Worm (Caenorhabditis elegans): ENCODE data around the gene ckb-4.

Gene ckb-4

DNA sequence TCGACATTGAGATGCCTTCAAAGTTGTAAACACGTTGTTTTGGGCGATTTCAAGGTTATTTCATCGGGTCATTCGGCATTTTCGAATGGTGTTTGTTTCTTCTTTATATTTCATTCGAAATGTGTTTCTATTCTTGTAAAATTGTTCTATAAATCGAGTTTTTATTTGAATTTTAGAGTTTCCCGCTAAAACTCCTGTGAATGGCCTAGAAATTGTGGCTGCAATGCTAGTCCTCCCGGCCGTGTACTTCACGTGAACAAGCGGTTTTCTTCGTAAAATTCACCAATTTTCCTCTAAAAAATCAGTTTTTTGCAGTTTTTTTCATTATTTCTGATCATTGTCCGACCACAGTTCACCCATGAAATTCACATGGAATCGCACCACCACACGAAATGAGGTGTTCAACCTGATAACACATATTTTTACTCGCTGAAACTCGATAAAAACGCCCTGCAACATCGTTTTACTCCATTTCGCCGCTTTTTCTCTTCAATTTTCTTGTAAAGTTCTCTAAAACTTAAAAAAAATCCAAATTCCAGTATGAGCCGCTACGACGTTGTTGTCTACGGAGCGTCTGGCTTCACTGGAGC lies 17.9 kb upstream of the ckb-4 start, which contains the start of gene ldp-1 (continued):
- TF ChIP-seq ceh-90 (tag; optimal IDR thresholded peaks at IDR 0.05) (peak; percentile 96), sup-37 (GFP tag; optimal IDR thresholded peaks at IDR 0.05) (peak; percentile 55), isw-1 (GFP tag; IDR thresholded peaks at IDR 0.05) (peak; percentile 78), lin-39 (tag; optimal IDR thresholded peaks at IDR 0.05) (peak; percentile 20), grh-1 (GFP tag; IDR thresholded peaks at IDR 0.05) (peak; percentile 75), C04F5.9 (tag; optimal IDR thresholded peaks at IDR 0.05) (peak; percentile 81), nhr-19 (GFP tag; conservative IDR thresholded peaks at IDR 0.05) (peak; percentile 88), zip-4 (GFP tag; optimal IDR thresholded peaks at IDR 0.05) (peak; percentile 36), C16A3.4 (tag; optimal IDR thresholded peaks at IDR 0.05) (peak; percentile 14), tbx-2 (tag; optimal IDR thresholded peaks at IDR 0.05) (peak; percentile 90), egl-13 (tag; optimal IDR thresholded peaks at IDR 0.05) (peak; percentile 85), nhr-77 (tag; optimal IDR thresholded peaks at IDR 0.05) (no peak), ceh-88 (GFP tag; IDR thresholded peaks at IDR 0.05) (peak; percentile 46), dsc-1 (tag; optimal IDR thresholded peaks at IDR 0.05) (peak; percentile 92), ces-1 (GFP tag; optimal IDR thresholded peaks at IDR 0.05) (no peak), fkh-10 (GFP tag; optimal IDR thresholded peaks at IDR 0.05) (peak; percentile 2), nhr-237 (tag; optimal IDR thresholded peaks at IDR 0.05) (peak; percentile 13), nhr-71 (tag; optimal IDR thresholded peaks at IDR 0.05) (peak; percentile 89), lin-13 (GFP tag; optimal IDR thresholded peaks at IDR 0.05) (peak; percentile 67), elt-2 (tag; optimal IDR thresholded peaks at IDR 0.05) (peak; percentile 67), vab-15 (tag; optimal IDR thresholded peaks at IDR 0.05) (no peak), fkh-4 (tag; optimal IDR thresholded peaks at IDR 0.05; ENCODE audit: borderline replicate concordance) (peak; percentile 94), jun-1 (tag; optimal IDR thresholded peaks at IDR 0.05) (no peak), elt-3 (tag; optimal IDR thresholded peaks at IDR 0.05) (peak in 1 of 6 experiments; percentile 51), unc-86 (tag; optimal IDR thresholded peaks at IDR 0.05) (peak; percentile 69), unc-98 (GFP tag; IDR thresholded peaks at IDR 0.05) (peak; percentile 82), pag-3 (tag; optimal IDR thresholded peaks at IDR 0.05; ENCODE audit: borderline replicate concordance, insufficient read depth) (no peak), lir-3 (tag; optimal IDR thresholded peaks at IDR 0.05; ENCODE audit: poor library complexity) (peak; percentile 95), ets-5 (GFP tag; IDR thresholded peaks at IDR 0.05) (no peak), mab-9 (GFP tag; IDR thresholded peaks at IDR 0.05) (peak; percentile 80), blmp-1 (tag; optimal IDR thresholded peaks at IDR 0.05) (peak; percentile 34), hlh-4 (tag; optimal IDR thresholded peaks at IDR 0.05) (peak; percentile 59), lin-15B (tag; optimal IDR thresholded peaks at IDR 0.05) (peak; percentile 62), fkh-8 (tag; optimal IDR thresholded peaks at IDR 0.05) (peak; percentile 76), nhr-84 (tag; optimal IDR thresholded peaks at IDR 0.05) (no peak), mep-1 (tag; optimal IDR thresholded peaks at IDR 0.05) (peak; percentile 65), ceh-63 (GFP tag; optimal IDR thresholded peaks at IDR 0.05) (peak; percentile 60), ztf-4 (tag; optimal IDR thresholded peaks at IDR 0.05) (no peak), ceh-82 (tag; optimal IDR thresholded peaks at IDR 0.05) (peak; percentile 55 to 73 (median 70)), efl-3 (GFP tag; optimal IDR thresholded peaks at IDR 0.05) (no peak), swsn-7 (tag; optimal IDR thresholded peaks at IDR 0.05) (peak; percentile 81), unc-30 (tag; optimal IDR thresholded peaks at IDR 0.05) (no peak), lsy-2 (tag; optimal IDR thresholded peaks at IDR 0.05) (peak; percentile 76), nhr-28 (tag; optimal IDR thresholded peaks at IDR 0.05) (no peak), nhr-90 (tag; optimal IDR thresholded peaks at IDR 0.05; ENCODE audit: poor library complexity) (peak; percentile 92), nhr-85 (tag) (peak; percentile 93), fos-1 (tag; optimal IDR thresholded peaks at IDR 0.05) (peak; percentile 62), zag-1 (tag; optimal IDR thresholded peaks at IDR 0.05) (no peak), ztf-11 (tag; optimal IDR thresholded peaks at IDR 0.05) (peak in 1 of 2 experiments; percentile 94), F16B12.6 (tag; optimal IDR thresholded peaks at IDR 0.05) (peak; percentile 16), xbp-1 (tag; optimal IDR thresholded peaks at IDR 0.05) (peak; percentile 81), Y116A8C.19 (tag; optimal IDR thresholded peaks at IDR 0.05; ENCODE audit: borderline replicate concordance) (peak; percentile 67)

Data from whole organism, L1 larva.